Fruit fly (Drosophila melanogaster): ENCODE results near the gene Sol1.

DNA sequence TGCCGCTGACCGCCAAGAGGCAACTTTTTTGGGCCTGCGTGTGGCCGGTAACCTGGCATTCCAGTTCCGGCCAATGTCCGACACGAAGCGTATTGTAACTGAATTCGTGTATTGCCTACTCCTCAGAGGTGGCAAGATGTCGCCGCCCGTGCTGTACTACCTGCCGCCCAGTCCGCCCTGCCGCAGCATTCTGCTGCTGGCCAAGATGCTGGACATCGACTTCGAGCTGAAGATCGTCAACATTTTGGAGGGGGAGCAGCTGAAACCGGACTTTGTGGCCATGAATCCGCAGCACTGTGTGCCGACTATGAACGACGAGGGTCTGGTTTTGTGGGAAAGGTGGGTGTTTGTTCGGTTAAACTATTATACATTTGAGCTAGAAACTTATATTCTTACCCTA, 1.8 kb upstream of the Sol1 start:
- TF ChIP-seq psq (optimal IDR thresholded peaks at IDR 0.05) (no peak), pan (optimal IDR thresholded peaks at IDR 0.05) (no peak), Dll (optimal IDR thresholded peaks at IDR 0.05) (no peak), EcR (GFP tag; optimal IDR thresholded peaks at IDR 0.05) (no peak), CG8478 (optimal IDR thresholded peaks at IDR 0.05) (no peak), usp (GFP tag; optimal IDR thresholded peaks at IDR 0.05) (no peak)
